Fruit fly (Drosophila melanogaster): ENCODE measurements around the gene CG31140.

The CG31140 gene

dm6 chr3R:23962781-23963222, at the start of gene CG31140 (continued):
- TF ChIP-seq vnd (GFP tag; IDR thresholded peaks at IDR 0.05; ENCODE audit: partially characterized antibody) (no peak), Dref (GFP tag; IDR thresholded peaks at IDR 0.05) (no peak), Fer2 (tag; optimal IDR thresholded peaks at IDR 0.05) (no peak), croc (GFP tag; conservative IDR thresholded peaks at IDR 0.05) (no peak), abd-A (tag; optimal IDR thresholded peaks at IDR 0.05) (peak; percentile 85), Atf-2 (GFP tag; optimal IDR thresholded peaks at IDR 0.05) (no peak), CG1832 (GFP tag; optimal IDR thresholded peaks at IDR 0.05) (peak; percentile 90), CG7271 (tag; optimal IDR thresholded peaks at IDR 0.05) (no peak), zf30C (GFP tag; optimal IDR thresholded peaks at IDR 0.05) (no peak), ATbp (GFP tag; optimal IDR thresholded peaks at IDR 0.05) (no peak), CG10543 (GFP tag; optimal IDR thresholded peaks at IDR 0.05) (peak; percentile 73), CG14050 (GFP tag; IDR thresholded peaks at IDR 0.05) (no peak), chn (GFP tag; optimal IDR thresholded peaks at IDR 0.05) (no peak), Oaz (GFP tag; IDR thresholded peaks at IDR 0.05) (no peak), wdn (GFP tag; IDR thresholded peaks at IDR 0.05) (no peak), Vsx1 (GFP tag; optimal IDR thresholded peaks at IDR 0.05) (no peak), CG8924 (tag; optimal IDR thresholded peaks at IDR 0.05) (peak; percentile 7), fru (optimal IDR thresholded peaks at IDR 0.05) (no peak), pum (GFP tag; optimal IDR thresholded peaks at IDR 0.05) (no peak), Stat92E (GFP tag; optimal IDR thresholded peaks at IDR 0.05) (no peak), CG3847 (GFP tag; IDR thresholded peaks at IDR 0.05) (no peak), CG31224 (GFP tag; IDR thresholded peaks at IDR 0.05) (no peak), lab (GFP tag; optimal IDR thresholded peaks at IDR 0.05) (peak; percentile 26), CG6854 (GFP tag; optimal IDR thresholded peaks at IDR 0.05) (peak; percentile 27), Side (GFP tag; optimal IDR thresholded peaks at IDR 0.05) (no peak), CG6813 (GFP tag; optimal IDR thresholded peaks at IDR 0.05) (peak; percentile 11), gt (GFP tag; IDR thresholded peaks at IDR 0.05) (no peak), tx (GFP tag; optimal IDR thresholded peaks at IDR 0.05) (no peak), Mad (GFP tag; optimal IDR thresholded peaks at IDR 0.05) (no peak), Doc3 (GFP tag; IDR thresholded peaks at IDR 0.05; ENCODE audit: partially characterized antibody) (peak; percentile 30; the same call in 1 of the 3 replicates), hkb (optimal IDR thresholded peaks at IDR 0.05) (no peak), hkb (GFP tag; IDR thresholded peaks at IDR 0.05) (0 out of 2 replicates have a peak, but pooled peaks have one; percentile 26), CG7556 (GFP tag; optimal IDR thresholded peaks at IDR 0.05) (no peak), wek (GFP tag; optimal IDR thresholded peaks at IDR 0.05) (peak; percentile 49), pros (GFP tag; optimal IDR thresholded peaks at IDR 0.05) (no peak), CG1024 (GFP tag; IDR thresholded peaks at IDR 0.05) (no peak), ab (GFP tag; optimal IDR thresholded peaks at IDR 0.05) (no peak), CG31388 (GFP tag; optimal IDR thresholded peaks at IDR 0.05) (no peak), CG13287 (GFP tag; IDR thresholded peaks at IDR 0.05; ENCODE audit: partially characterized antibody) (no peak), CG15269 (tag; optimal IDR thresholded peaks at IDR 0.05) (no peak), al (GFP tag; IDR thresholded peaks at IDR 0.05) (no peak), CG3065 (GFP tag; optimal IDR thresholded peaks at IDR 0.05) (no peak), HLH54F (GFP tag; optimal IDR thresholded peaks at IDR 0.05) (no peak), crol (GFP tag; IDR thresholded peaks at IDR 0.05) (peak; percentile 65), nmo (GFP tag; optimal IDR thresholded peaks at IDR 0.05) (no peak), Nf-YC (tag; optimal IDR thresholded peaks at IDR 0.05) (peak; percentile 48), Aef1 (GFP tag; IDR thresholded peaks at IDR 0.05) (peak; percentile 41; the same call in 1 of the 3 replicates), PHDP (tag; optimal IDR thresholded peaks at IDR 0.05) (no peak), B-H1 (GFP tag; IDR thresholded peaks at IDR 0.05) (no peak), CG11723 (GFP tag; optimal IDR thresholded peaks at IDR 0.05) (no peak), CG4730 (GFP tag; IDR thresholded peaks at IDR 0.05) (no peak)

Data from whole organism, embryonic.